Fruit fly (Drosophila melanogaster) whole organism, embryonic: ENCODE measurements around the gene Shc.
A peak's percentile ranks its signal among the peaks of the same experiment; 100 is the strongest.

ENCODE experiments used
- Atf-2 ChIP-seq: fragments of 200-800 bp; sonication (Bioruptor generic); optimal IDR thresholded peaks from 2 replicates; lab custom pipeline; 2016; ENCODE audit warnings: missing biosample characterization, missing genetic modification characterization
- CG13424 ChIP-seq: fragments of 200-800 bp; sonication (Bioruptor generic); optimal IDR thresholded peaks from 2 replicates; lab custom pipeline; 2019; ENCODE audit warnings: missing biosample characterization, mild to moderate bottlenecking, missing genetic modification characterization, moderate library complexity
- CG13624 ChIP-seq: fragments of 200-800 bp; sonication (Bioruptor generic); optimal IDR thresholded peaks from 2 replicates; lab custom pipeline; 2016; ENCODE audit warnings: missing biosample characterization, missing genetic modification characterization
- CG14050 ChIP-seq: fragments of 200-800 bp; sonication (Bioruptor generic); IDR thresholded peaks from 3 replicates; pipeline ENCODE4 v1.3.6; 2022; ENCODE audit warnings: missing biosample characterization, missing genetic modification characterization
- CG15696 ChIP-seq: fragments of 200-800 bp; sonication (Bioruptor generic); optimal IDR thresholded peaks from 2 replicates; lab custom pipeline; 2019; ENCODE audit warnings: missing biosample characterization, mild to moderate bottlenecking, missing genetic modification characterization, moderate library complexity
- CG17186 ChIP-seq: fragments of 200-800 bp; sonication (Bioruptor generic); optimal IDR thresholded peaks from 3 replicates; lab custom pipeline; 2017; ENCODE audit warnings: missing biosample characterization, missing genetic modification reagents, missing genetic modification characterization
- CG17328 ChIP-seq: fragments of 200-800 bp; sonication (Bioruptor generic); IDR thresholded peaks from 2 replicates; pipeline ENCODE4 v1.3.6; 2022; ENCODE audit warnings: missing biosample characterization, missing genetic modification characterization
- CG17912 ChIP-seq: fragments of 200-800 bp; sonication (Bioruptor generic); optimal IDR thresholded peaks from 2 replicates; lab custom pipeline; 2018; ENCODE audit warnings: missing biosample characterization, mild to moderate bottlenecking, missing genetic modification characterization
- CG18011 ChIP-seq: fragments of 200-800 bp; sonication (Bioruptor generic); optimal IDR thresholded peaks from 2 replicates; lab custom pipeline; 2017; ENCODE audit warnings: missing biosample characterization, missing genetic modification characterization, mild to moderate bottlenecking, moderate library complexity, missing genotype
- CG31441 ChIP-seq: fragments of 200-800 bp; sonication (Bioruptor generic); IDR thresholded peaks from 2 replicates; pipeline ENCODE4 v1.3.6; 2022; ENCODE audit warnings: missing biosample characterization, missing genetic modification characterization
- CG32772 ChIP-seq: fragments of 200-800 bp; sonication (Bioruptor generic); IDR thresholded peaks from 2 replicates; pipeline ENCODE4 v1.3.6; 2022; ENCODE audit warnings: missing biosample characterization, missing genetic modification characterization
- CG4328 ChIP-seq: fragments of 200-800 bp; sonication (Bioruptor generic); optimal IDR thresholded peaks from 3 replicates; lab custom pipeline; 2017; ENCODE audit warnings: missing biosample characterization, missing genetic modification reagents, missing genetic modification characterization
- CG4820 ChIP-seq: fragments of 200-800 bp; sonication (Bioruptor generic); optimal IDR thresholded peaks from 3 replicates; lab custom pipeline; 2016; ENCODE audit warnings: missing biosample characterization, missing genetic modification characterization
- CG8944 ChIP-seq: fragments of 200-800 bp; sonication (Bioruptor generic); optimal IDR thresholded peaks from 3 replicates; lab custom pipeline; 2016; ENCODE audit warnings: missing biosample characterization, missing genetic modification characterization
- CG9727 ChIP-seq: fragments of 200-800 bp; sonication (Bioruptor generic); optimal IDR thresholded peaks from 3 replicates; lab custom pipeline; 2017; ENCODE audit warnings: missing biosample characterization, mild to moderate bottlenecking, missing genetic modification characterization
- CG9797 ChIP-seq: fragments of 200-800 bp; sonication (Bioruptor generic); optimal IDR thresholded peaks from 3 replicates; lab custom pipeline; 2018; ENCODE audit warnings: missing biosample characterization, mild to moderate bottlenecking, missing genetic modification characterization
- Dfd ChIP-seq, 2 experiments: fragments of >200 bp; optimal IDR thresholded peaks; 2 replicates each; lab custom pipeline; 2017; ENCODE audit warnings: missing biosample characterization in 2 of 2, missing genetic modification characterization in 2 of 2
- E2f1 ChIP-seq: fragments of 200-800 bp; sonication (Bioruptor generic); IDR thresholded peaks from 2 replicates; pipeline ENCODE4 v1.3.6; 2022; ENCODE audit warnings: missing biosample characterization, missing genetic modification characterization
- Fer1 ChIP-seq: fragments of 200-800 bp; sonication (Bioruptor generic); optimal IDR thresholded peaks from 2 replicates; lab custom pipeline; 2017; ENCODE audit warnings: missing biosample characterization, mild to moderate bottlenecking, missing genetic modification characterization
- Hmx ChIP-seq: fragments of 200-800 bp; sonication (Bioruptor generic); optimal IDR thresholded peaks from 2 replicates; lab custom pipeline; 2016; ENCODE audit warnings: missing biosample characterization, missing genetic modification characterization
- Meics ChIP-seq: fragments of 200-800 bp; sonication (Bioruptor generic); optimal IDR thresholded peaks from 2 replicates; lab custom pipeline; 2017; ENCODE audit warnings: missing biosample characterization, mild to moderate bottlenecking, missing genetic modification characterization
- Mes4 ChIP-seq: fragments of 200-800 bp; sonication (Bioruptor generic); optimal IDR thresholded peaks from 2 replicates; lab custom pipeline; 2016; ENCODE audit warnings: missing biosample characterization, missing genetic modification characterization
- Nf-YC ChIP-seq: fragments of 200-800 bp; optimal IDR thresholded peaks from 3 replicates; lab custom pipeline; 2019; ENCODE audit warnings: missing biosample characterization, mild to moderate bottlenecking, missing genetic modification characterization, moderate library complexity
- Pdp1 ChIP-seq, 2 experiments: fragments of 200-800 bp; sonication (Bioruptor generic); optimal IDR thresholded peaks; 3 replicates each; lab custom pipeline; 2016; ENCODE audit warnings: missing biosample characterization in 2 of 2, missing genetic modification characterization in 2 of 2, mild to moderate bottlenecking in 1 of 2, moderate library complexity in 1 of 2
- Sin3A ChIP-seq: fragments of >200 bp; optimal IDR thresholded peaks from 2 replicates; lab custom pipeline; 2018
- Stat92E ChIP-seq, 3 experiments: fragments of >200 bp in 2 of 3; fragments of 200-800 bp in 1 of 3; sonication (Bioruptor generic) in 1 of 3; optimal IDR thresholded peaks; 2 replicates each; lab custom pipeline; 2017 to 2019; ENCODE audit warnings: missing biosample characterization in 3 of 3, missing genetic modification characterization in 3 of 3, mild to moderate bottlenecking in 1 of 3, moderate library complexity in 1 of 3
- TFAM ChIP-seq: fragments of 200-800 bp; sonication (Bioruptor generic); optimal IDR thresholded peaks from 2 replicates; lab custom pipeline; 2017; ENCODE audit warnings: missing biosample characterization, missing genetic modification characterization, inconsistent platforms
- ase ChIP-seq: fragments of 200-800 bp; sonication (Bioruptor generic); IDR thresholded peaks from 3 replicates; pipeline ENCODE4 v1.3.6; 2022; ENCODE audit warnings: missing biosample characterization, missing genetic modification characterization
- bab2 ChIP-seq: fragments of 200-800 bp; sonication (Bioruptor generic); optimal IDR thresholded peaks from 2 replicates; lab custom pipeline; 2016; ENCODE audit warnings: missing biosample characterization, missing genetic modification characterization
- dimm ChIP-seq: fragments of 200-800 bp; sonication (Bioruptor generic); IDR thresholded peaks from 2 replicates; pipeline ENCODE4 v1.3.6; 2022; ENCODE audit warnings: missing biosample characterization, missing genetic modification characterization
- dmrt11E ChIP-seq: fragments of 200-800 bp; sonication (Bioruptor generic); optimal IDR thresholded peaks from 3 replicates; lab custom pipeline; 2018; ENCODE audit warnings: missing biosample characterization, mild to moderate bottlenecking, missing genetic modification characterization, moderate library complexity
- en ChIP-seq: fragments of 200-800 bp; sonication (Bioruptor generic); optimal IDR thresholded peaks from 2 replicates; lab custom pipeline; 2016; ENCODE audit warnings: missing biosample characterization, missing genetic modification characterization
- fd96Cb ChIP-seq: fragments of 200-800 bp; sonication (Bioruptor generic); optimal IDR thresholded peaks from 2 replicates; lab custom pipeline; 2018; ENCODE audit warnings: missing biosample characterization, mild to moderate bottlenecking, missing genetic modification characterization, moderate library complexity
- ftz-f1 ChIP-seq: fragments of 200-800 bp; sonication (Bioruptor generic); optimal IDR thresholded peaks from 2 replicates; lab custom pipeline; 2016; ENCODE audit warnings: missing biosample characterization, missing genetic modification characterization
- h ChIP-seq: fragments of >200 bp; optimal IDR thresholded peaks from 2 replicates; lab custom pipeline; 2017
- hbn ChIP-seq: fragments of 200-800 bp; sonication (Bioruptor generic); IDR thresholded peaks from 2 replicates; pipeline ENCODE4 v1.3.6; 2022; ENCODE audit warnings: missing biosample characterization, missing genetic modification characterization; ENCODE audit not compliant: partially characterized antibody
- mirr ChIP-seq: fragments of 200-800 bp; sonication (Bioruptor generic); optimal IDR thresholded peaks from 3 replicates; lab custom pipeline; 2018; ENCODE audit warnings: missing biosample characterization, mild to moderate bottlenecking, missing genetic modification characterization
- onecut ChIP-seq: fragments of 200-800 bp; sonication (Bioruptor generic); IDR thresholded peaks from 2 replicates; pipeline ENCODE4 v1.3.6; 2022; ENCODE audit warnings: missing biosample characterization, missing genetic modification characterization
- pb ChIP-seq: fragments of 200-800 bp; sonication (Bioruptor generic); optimal IDR thresholded peaks from 3 replicates; lab custom pipeline; 2016; ENCODE audit warnings: missing biosample characterization, missing genetic modification characterization
- peb ChIP-seq: fragments of 200-800 bp; sonication (Bioruptor generic); IDR thresholded peaks from 2 replicates; pipeline ENCODE4 v1.3.6; 2022; ENCODE audit warnings: missing biosample characterization, missing genetic modification characterization
- pho ChIP-seq: fragments of 200-800 bp; sonication (Bioruptor generic); optimal IDR thresholded peaks from 2 replicates; lab custom pipeline; 2016; ENCODE audit warnings: missing biosample characterization, missing genetic modification characterization
- sd ChIP-seq: fragments of 200-800 bp; sonication (Bioruptor generic); optimal IDR thresholded peaks from 3 replicates; lab custom pipeline; 2018; ENCODE audit warnings: missing biosample characterization, mild to moderate bottlenecking, missing genetic modification characterization, moderate library complexity
- sima ChIP-seq: fragments of 200-800 bp; sonication (Bioruptor generic); optimal IDR thresholded peaks from 2 replicates; lab custom pipeline; 2016; ENCODE audit warnings: missing biosample characterization, missing genetic modification characterization
- so ChIP-seq: fragments of 200-800 bp; sonication (Bioruptor generic); IDR thresholded peaks from 3 replicates; pipeline ENCODE4 v1.3.6; 2022; ENCODE audit warnings: missing biosample characterization, missing genetic modification characterization
- tap ChIP-seq: fragments of 200-800 bp; optimal IDR thresholded peaks from 3 replicates; lab custom pipeline; 2019; ENCODE audit warnings: missing biosample characterization, mild to moderate bottlenecking, missing genetic modification characterization, moderate library complexity
- tna ChIP-seq: fragments of 200-800 bp; sonication (Bioruptor generic); IDR thresholded peaks from 2 replicates; pipeline ENCODE4 v1.3.6; 2022; ENCODE audit warnings: missing biosample characterization, missing genetic modification characterization; ENCODE audit not compliant: partially characterized antibody
- trem ChIP-seq: fragments of 200-800 bp; optimal IDR thresholded peaks from 3 replicates; lab custom pipeline; 2019; ENCODE audit warnings: missing biosample characterization, mild to moderate bottlenecking, missing genetic modification characterization, moderate library complexity
- trh ChIP-seq: fragments of 200-800 bp; sonication (Bioruptor generic); optimal IDR thresholded peaks from 2 replicates; lab custom pipeline; 2016; ENCODE audit warnings: missing biosample characterization, missing genetic modification characterization
- unpg ChIP-seq: fragments of 200-800 bp; sonication (Bioruptor generic); optimal IDR thresholded peaks from 3 replicates; lab custom pipeline; 2018; ENCODE audit warnings: missing biosample characterization, mild to moderate bottlenecking, missing genetic modification characterization, moderate library complexity
- wdn ChIP-seq: fragments of 200-800 bp; sonication (Bioruptor generic); IDR thresholded peaks from 2 replicates; pipeline ENCODE4 v1.3.6; 2022; ENCODE audit warnings: missing biosample characterization, missing genetic modification characterization

Shc gene

DNA sequence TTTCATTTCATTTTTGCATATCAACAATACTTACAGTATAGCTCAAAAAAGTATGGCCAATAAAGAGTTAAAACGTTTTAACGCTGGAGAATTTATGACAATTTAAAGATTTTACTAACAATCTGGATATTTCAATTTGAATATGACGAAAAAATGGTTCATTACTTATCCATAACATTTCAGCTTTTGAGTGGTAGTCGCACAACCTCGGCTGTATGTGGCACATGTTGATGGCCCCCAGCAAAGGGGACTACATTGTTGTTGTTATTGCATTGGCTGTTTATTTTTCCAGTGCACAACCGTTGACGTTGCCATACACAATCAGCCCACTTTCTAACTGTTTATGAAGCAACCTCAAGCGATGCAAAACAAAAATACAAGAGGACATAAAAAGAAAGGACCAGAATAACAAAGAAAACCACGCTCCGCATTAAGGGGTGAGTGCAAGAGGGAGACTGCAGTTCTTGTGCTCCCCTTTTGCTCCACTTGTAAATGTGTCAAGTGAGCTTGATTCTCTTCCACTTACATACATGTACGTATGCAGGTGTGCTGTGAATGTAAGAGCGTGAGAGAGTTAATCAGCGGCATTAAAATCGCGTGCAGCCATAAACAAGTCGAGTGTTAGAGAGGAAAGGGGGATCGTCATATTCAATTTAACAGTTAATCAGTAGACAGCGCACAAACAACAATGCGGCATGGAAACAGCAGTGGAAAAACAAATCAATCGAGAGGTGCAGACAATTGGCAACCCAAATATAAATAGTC, 6.6 kb upstream of the Shc start (continued):
- TF ChIP-seq CG13424 (tag; lab: Kevin White, UChicago) (peak; percentile 54), TFAM (no peak), tap (peak; percentile 44), hbn (GFP tag; lab: Robert Waterston, UW) (no peak), CG4820 (GFP tag; lab: Kevin White, UChicago) (no peak), CG8944 (no peak), CG13624 (GFP tag; lab: Kevin White, UChicago) (no peak), wdn (no peak; the same call in 1 of the 2 replicates), sima (GFP tag; lab: Kevin White, UChicago) (no peak), CG9727 (GFP tag; lab: Kevin White, UChicago) (peak; percentile 43), CG4328 (GFP tag; lab: Kevin White, UChicago) (no peak), trem (tag; lab: Kevin White, UChicago) (no peak), Sin3A (no peak), dmrt11E (no peak), bab2 (GFP tag; lab: Kevin White, UChicago) (peak; percentile 18), pho (GFP tag; lab: Kevin White, UChicago) (no peak), CG17328 (GFP tag; lab: Robert Waterston, UW) (peak; percentile 69), mirr (no peak), unpg (GFP tag; lab: Kevin White, UChicago) (peak; percentile 62), Meics (GFP tag; lab: Kevin White, UChicago) (peak; percentile 30), fd96Cb (peak; percentile 39), onecut (GFP tag; lab: Robert Waterston, UW) (peak; percentile 27; the same call in 1 of the 2 replicates), Nf-YC (tag; lab: Kevin White, UChicago) (no peak), tna (no peak), CG32772 (GFP tag; lab: Robert Waterston, UW) (no peak; the same call in 1 of the 2 replicates), CG18011 (no peak), en (GFP tag; lab: Kevin White, UChicago) (peak; percentile 3), CG15696 (tag; lab: Kevin White, UChicago) (no peak), CG31441 (GFP tag; lab: Robert Waterston, UW) (peak; percentile 55), peb (GFP tag; lab: Robert Waterston, UW) (peak; percentile 17; the same call in 1 of the 2 replicates), dimm (GFP tag; lab: Robert Waterston, UW) (no peak), Atf-2 (GFP tag; lab: Kevin White, UChicago) (no peak), Fer1 (GFP tag; lab: Kevin White, UChicago) (peak; percentile 21), ase (GFP tag; lab: Robert Waterston, UW) (no peak), Dfd (GFP tag; optimal IDR thresholded peaks at IDR 0.05; lab: Kevin White, UChicago) (no peak), Pdp1 (GFP tag; optimal IDR thresholded peaks at IDR 0.05; lab: Kevin White, UChicago) (no peak), E2f1 (GFP tag; lab: Robert Waterston, UW) (no peak), h (lab: Kevin White, UChicago) (no peak), CG17912 (no peak), Stat92E (GFP tag; optimal IDR thresholded peaks at IDR 0.05; lab: Kevin White, UChicago) (no peak), pb (no peak), Mes4 (no peak), so (peak; percentile 68; the same call in 1 of the 3 replicates), CG17186 (GFP tag; lab: Kevin White, UChicago) (no peak), trh (GFP tag; lab: Kevin White, UChicago) (no peak), Hmx (GFP tag; lab: Kevin White, UChicago) (no peak), CG14050 (GFP tag; lab: Robert Waterston, UW) (peak; percentile 24; the same call in 2 of the 3 replicates), sd (tag; lab: Kevin White, UChicago) (no peak), ftz-f1 (GFP tag; lab: Kevin White, UChicago) (no peak), CG9797 (GFP tag; lab: Kevin White, UChicago) (no peak)
